Worm (Caenorhabditis elegans) whole organism, L3 larva: ENCODE results near the gene C50D2.1.

Source experiments
- R02D3.7 ChIP-seq: fragments of 150-350 bp; optimal IDR thresholded peaks from 2 replicates; lab custom pipeline; 2014; ENCODE audit warnings: missing biosample characterization, missing genetic modification characterization
- aly-2 ChIP-seq: fragments of 150-350 bp; optimal IDR thresholded peaks from 2 replicates; lab custom pipeline; 2014; ENCODE audit warnings: missing biosample characterization, missing genetic modification characterization
- ceh-28 ChIP-seq: fragments of 150-350 bp; optimal IDR thresholded peaks from 2 replicates; lab custom pipeline; 2014; ENCODE audit warnings: missing biosample characterization, missing genetic modification reagents, missing genetic modification characterization
- daf-12 ChIP-seq: fragments of 150-350 bp; optimal IDR thresholded peaks from 2 replicates; lab custom pipeline; 2014; ENCODE audit warnings: missing biosample characterization, missing genetic modification reagents, missing genetic modification characterization
- egl-5 ChIP-seq: fragments of 150-350 bp; optimal IDR thresholded peaks from 2 replicates; lab custom pipeline; 2017; ENCODE audit warnings: missing biosample characterization, missing genetic modification reagents, missing genetic modification characterization, inconsistent platforms
- elt-2 ChIP-seq: sonication (generic microtip); optimal IDR thresholded peaks from 2 replicates; lab custom pipeline; 2016; ENCODE audit warnings: missing genetic modification reagents, mild to moderate bottlenecking, missing genetic modification characterization, missing compliant biosample characterization
- elt-3 ChIP-seq, 3 experiments: fragments of 150-350 bp in 1 of 3; sonication (generic microtip) in 2 of 3; optimal IDR thresholded peaks; 2 replicates in 2 of 3; 4 replicates in 1 of 3; lab custom pipeline; 2014 to 2017; ENCODE audit warnings: missing biosample characterization in 3 of 3, missing genetic modification characterization in 3 of 3
- eor-1 ChIP-seq, 2 experiments: fragments of 150-350 bp; optimal IDR thresholded peaks; 2 replicates each; lab custom pipeline; 2014 to 2018; ENCODE audit warnings: missing biosample characterization in 2 of 2, missing genetic modification characterization in 2 of 2
- fos-1 ChIP-seq: fragments of 150-350 bp; optimal IDR thresholded peaks from 2 replicates; lab custom pipeline; 2014; ENCODE audit warnings: missing biosample characterization, missing genetic modification characterization
- hmg-11 ChIP-seq: sonication (generic microtip); optimal IDR thresholded peaks from 2 replicates; lab custom pipeline; 2016; ENCODE audit warnings: missing genetic modification characterization, missing compliant biosample characterization
- jun-1 ChIP-seq: fragments of 150-350 bp; optimal IDR thresholded peaks from 2 replicates; lab custom pipeline; 2014; ENCODE audit warnings: missing biosample characterization, missing genetic modification reagents, missing genetic modification characterization
- lin-15B ChIP-seq: fragments of 150-350 bp; optimal IDR thresholded peaks from 2 replicates; lab custom pipeline; 2014; ENCODE audit warnings: missing biosample characterization, missing genetic modification characterization
- lin-39 ChIP-seq: fragments of 150-350 bp; optimal IDR thresholded peaks from 2 replicates; lab custom pipeline; 2018; ENCODE audit warnings: missing biosample characterization, missing genetic modification reagents, missing genetic modification characterization
- lsy-12 ChIP-seq: sonication (generic microtip); optimal IDR thresholded peaks from 2 replicates; lab custom pipeline; 2016; ENCODE audit warnings: mild to moderate bottlenecking, missing genetic modification characterization, missing compliant biosample characterization
- mdl-1 ChIP-seq: fragments of 150-350 bp; optimal IDR thresholded peaks from 2 replicates; lab custom pipeline; 2014; ENCODE audit warnings: missing biosample characterization, missing genetic modification characterization
- nfya-1 ChIP-seq: sonication (generic microtip); optimal IDR thresholded peaks from 2 replicates; lab custom pipeline; 2017; ENCODE audit warnings: missing genetic modification characterization, mild to moderate bottlenecking, missing compliant biosample characterization, antibody characterized with exemption, moderate library complexity; ENCODE audit not compliant: insufficient read depth
- nhr-11 ChIP-seq: fragments of 150-350 bp; optimal IDR thresholded peaks from 2 replicates; lab custom pipeline; 2014; ENCODE audit warnings: missing biosample characterization, missing genetic modification characterization
- nhr-12 ChIP-seq: fragments of 150-350 bp; optimal IDR thresholded peaks from 2 replicates; lab custom pipeline; 2014; ENCODE audit warnings: missing biosample characterization, missing genetic modification characterization
- nhr-23 ChIP-seq: fragments of 150-350 bp; optimal IDR thresholded peaks from 2 replicates; lab custom pipeline; 2014; ENCODE audit warnings: missing biosample characterization, missing genetic modification reagents, missing genetic modification characterization
- nhr-25 ChIP-seq: sonication (generic microtip); optimal IDR thresholded peaks from 2 replicates; lab custom pipeline; 2017; ENCODE audit warnings: missing biosample characterization, missing genetic modification characterization
- nhr-28 ChIP-seq: fragments of 150-350 bp; optimal IDR thresholded peaks from 2 replicates; lab custom pipeline; 2014; ENCODE audit warnings: missing biosample characterization, missing genetic modification characterization
- nhr-43 ChIP-seq: sonication (generic microtip); optimal IDR thresholded peaks from 2 replicates; lab custom pipeline; 2016; ENCODE audit warnings: mild to moderate bottlenecking, missing genetic modification characterization, missing compliant biosample characterization; ENCODE audit not compliant: poor library complexity, severe bottlenecking
- nhr-67 ChIP-seq: fragments of 150-350 bp; optimal IDR thresholded peaks from 2 replicates; lab custom pipeline; 2014; ENCODE audit warnings: missing biosample characterization, missing genetic modification characterization
- nhr-76 ChIP-seq: fragments of 150-350 bp; sonication (generic microtip); optimal IDR thresholded peaks from 5 replicates; lab custom pipeline; 2014; ENCODE audit warnings: missing biosample characterization, missing genetic modification characterization
- nhr-77 ChIP-seq: fragments of 150-350 bp; optimal IDR thresholded peaks from 2 replicates; lab custom pipeline; 2014; ENCODE audit warnings: missing biosample characterization, missing genetic modification characterization
- pha-4 ChIP-seq: fragments of 150-350 bp; optimal IDR thresholded peaks from 2 replicates; lab custom pipeline; 2014; ENCODE audit warnings: missing biosample characterization, missing genetic modification reagents, missing genetic modification characterization
- pqm-1 ChIP-seq: fragments of 150-350 bp; optimal IDR thresholded peaks from 2 replicates; lab custom pipeline; 2017; ENCODE audit warnings: missing biosample characterization, missing genetic modification characterization, inconsistent platforms
- sea-2 ChIP-seq: fragments of 150-350 bp; sonication (generic microtip); optimal IDR thresholded peaks from 4 replicates; lab custom pipeline; 2014; ENCODE audit warnings: missing biosample characterization, missing genetic modification reagents, missing genetic modification characterization
- snpc-4 ChIP-seq: fragments of 150-350 bp; optimal IDR thresholded peaks from 2 replicates; lab custom pipeline; 2014; ENCODE audit warnings: missing biosample characterization, missing genetic modification characterization
- tbx-2 ChIP-seq: sonication (generic microtip); optimal IDR thresholded peaks from 2 replicates; lab custom pipeline; 2016; ENCODE audit warnings: mild to moderate bottlenecking, missing genetic modification characterization, missing compliant biosample characterization
- zag-1 ChIP-seq: fragments of 150-350 bp; optimal IDR thresholded peaks from 2 replicates; lab custom pipeline; 2014; ENCODE audit warnings: missing biosample characterization, missing genetic modification characterization
- ztf-4 ChIP-seq: fragments of 150-350 bp; optimal IDR thresholded peaks from 2 replicates; lab custom pipeline; 2014; ENCODE audit warnings: missing biosample characterization, missing genetic modification characterization

Gene C50D2.1

DNA sequence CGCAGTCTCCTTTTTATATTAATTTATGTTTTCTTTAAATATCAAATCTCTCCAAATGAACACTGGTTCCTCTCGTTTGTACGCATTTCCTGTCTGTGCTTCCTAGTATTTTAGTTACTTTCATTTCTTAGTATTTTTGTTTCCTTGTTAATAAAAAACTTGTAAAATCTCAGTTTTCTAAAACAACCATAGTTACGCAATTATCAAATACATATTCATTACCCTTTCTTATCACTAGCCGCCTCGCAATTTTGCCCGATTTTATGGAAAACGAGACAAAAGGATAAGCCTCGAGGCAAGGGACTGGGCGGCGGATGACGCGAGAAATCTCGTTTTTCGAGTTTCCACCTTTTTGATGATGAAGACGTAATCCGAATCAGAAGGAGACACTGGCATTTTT, at the start of gene C50D2.1:
TSS of gene C50D2.1 (plus strand) at position 301 of the 400 bp plus-strand sequence.
- TF ChIP-seq jun-1, result no peak
- TF ChIP-seq egl-5 (tag; lab: Kevin White, UChicago), result no peak
- no peak for TF ChIP-seq nhr-43 (tag; lab: Kevin White, UChicago)
- TF ChIP-seq fos-1, result no peak
- TF ChIP-seq lsy-12 (tag; lab: Kevin White, UChicago), result no peak
- TF ChIP-seq mdl-1, result no peak
- no peak for TF ChIP-seq elt-3 (tag; optimal IDR thresholded peaks at IDR 0.05; lab: Kevin White, UChicago)
- TF ChIP-seq nhr-12, result no peak
- no peak for TF ChIP-seq pqm-1 (tag; lab: Kevin White, UChicago)
- no peak for TF ChIP-seq nhr-76
- no peak for TF ChIP-seq lin-15B (tag; lab: Kevin White, UChicago)
- no peak for TF ChIP-seq elt-2
- TF ChIP-seq daf-12 (tag; lab: Kevin White, UChicago), result no peak
- no peak for TF ChIP-seq snpc-4

DNA sequence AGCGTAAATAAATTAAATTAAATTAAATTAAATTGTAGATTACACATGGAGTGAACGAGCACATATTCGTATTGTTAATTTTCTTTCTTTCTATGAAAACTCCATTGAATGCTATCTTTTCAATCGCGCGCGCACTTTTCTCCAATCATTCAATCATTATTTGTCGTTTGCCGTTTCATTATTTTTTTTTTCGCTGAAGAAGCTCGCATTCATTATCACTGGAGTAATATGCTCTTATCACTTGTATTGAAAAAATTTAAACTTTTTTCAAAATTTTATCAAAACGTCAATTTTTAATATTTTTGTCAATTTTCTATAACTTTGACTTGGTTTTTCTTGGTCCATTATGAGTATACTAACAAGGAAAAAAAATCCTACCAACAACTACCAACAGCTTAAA, 45.9 kb upstream of the C50D2.1 start:
- TF ChIP-seq ztf-4, result no peak
- TF ChIP-seq tbx-2 (tag; lab: Kevin White, UChicago), result no peak
- TF ChIP-seq elt-3 (tag; optimal IDR thresholded peaks at IDR 0.05; lab: Kevin White, UChicago), result no peak
- no peak for TF ChIP-seq nhr-67 (tag; lab: Kevin White, UChicago)
- no peak for TF ChIP-seq nhr-76
- TF ChIP-seq R02D3.7 (tag; lab: Kevin White, UChicago), result no peak
- peak; percentile 45 for TF ChIP-seq elt-2

DNA sequence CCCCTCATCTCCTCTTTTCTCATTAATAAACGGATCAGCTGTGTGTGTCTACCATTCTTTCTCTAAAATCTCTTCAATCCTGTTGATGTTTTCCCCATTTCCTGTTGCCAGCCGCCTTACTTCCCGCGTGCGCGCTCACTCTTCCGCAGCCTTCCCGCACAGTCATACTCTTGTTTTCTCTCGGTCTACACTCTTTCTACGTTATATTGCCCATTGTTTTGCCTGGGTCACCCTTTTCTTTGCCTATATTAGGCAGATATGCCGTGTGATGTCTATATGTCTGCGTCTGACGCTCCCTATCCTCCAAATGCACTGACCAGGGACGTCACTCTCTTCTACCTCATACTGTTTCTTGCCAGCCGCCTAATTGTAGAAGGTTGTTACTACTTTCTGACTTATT, 45.0 kb upstream of the C50D2.1 start:
- TF ChIP-seq nhr-23 (tag; lab: Kevin White, UChicago) (peak; percentile 76), hmg-11 (tag; lab: Kevin White, UChicago) (peak; percentile 56), aly-2 (tag; lab: Kevin White, UChicago) (no peak), elt-3 (tag; optimal IDR thresholded peaks at IDR 0.05; lab: Kevin White, UChicago) (peak in 1 of 3 experiments; percentile 53), lin-15B (tag; lab: Kevin White, UChicago) (no peak), elt-2 (peak; percentile 3), pha-4 (tag; lab: Kevin White, UChicago) (peak; percentile 27), ceh-28 (tag; lab: Kevin White, UChicago) (no peak), lin-39 (tag; lab: Kevin White, UChicago) (peak; percentile 3), nhr-43 (tag; lab: Kevin White, UChicago) (peak; percentile 72), nhr-25 (tag; lab: Kevin White, UChicago) (peak; percentile 90), nfya-1 (tag; lab: Kevin White, UChicago) (peak; percentile 10), jun-1 (peak; percentile 28)

DNA sequence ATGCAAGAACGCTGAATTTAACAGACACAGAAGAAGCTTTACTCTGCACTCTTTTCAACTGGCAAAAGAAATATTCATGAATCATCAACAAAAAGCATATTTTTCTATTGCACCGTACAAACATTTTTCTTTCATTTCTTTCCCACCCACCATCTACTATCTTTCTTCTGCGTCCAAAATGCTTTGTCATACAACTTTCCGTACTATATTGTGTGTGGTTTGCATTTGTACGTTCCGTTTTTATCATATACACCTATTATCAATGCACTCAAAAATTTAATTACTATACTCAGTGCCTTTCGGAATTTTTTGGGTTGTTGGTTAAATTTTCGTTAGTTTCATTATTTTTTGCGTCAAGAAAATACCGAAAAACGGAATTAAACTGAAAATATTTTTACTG, 43.7 kb upstream of the C50D2.1 start:
- TF ChIP-seq pqm-1 (tag; lab: Kevin White, UChicago), result peak; percentile 27
- no peak for TF ChIP-seq eor-1 (tag; optimal IDR thresholded peaks at IDR 0.05; lab: Kevin White, UChicago)
- TF ChIP-seq elt-2, result peak; percentile 41

DNA sequence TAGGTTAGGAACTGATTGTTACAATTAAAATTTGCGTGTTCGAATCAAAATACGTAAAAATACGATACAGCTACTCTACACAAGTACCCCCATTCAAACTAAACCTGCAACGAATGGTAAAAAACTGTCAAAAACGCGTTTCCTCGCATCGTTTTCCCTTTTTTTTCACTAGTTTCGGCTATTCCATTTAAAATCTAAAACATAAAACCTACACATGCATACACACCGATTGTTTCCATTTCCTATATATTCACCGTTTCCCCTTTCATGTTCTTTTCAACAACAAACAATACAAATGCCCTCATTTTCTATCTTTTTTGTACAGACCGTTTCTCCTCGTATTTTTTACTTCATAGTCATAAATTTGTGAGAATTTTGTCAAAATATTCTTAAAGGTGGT, 42.6 kb upstream of the C50D2.1 start:
- TF ChIP-seq lin-39 (tag; lab: Kevin White, UChicago), result no peak
- no peak for TF ChIP-seq nfya-1 (tag; lab: Kevin White, UChicago)
- no peak for TF ChIP-seq nhr-23 (tag; lab: Kevin White, UChicago)
- no peak for TF ChIP-seq pha-4 (tag; lab: Kevin White, UChicago)
- no peak for TF ChIP-seq nhr-77 (tag; lab: Kevin White, UChicago)
- no peak for TF ChIP-seq nhr-28 (tag; lab: Kevin White, UChicago)
- TF ChIP-seq nhr-12, result no peak
- no peak for TF ChIP-seq sea-2 (GFP tag; lab: Kevin White, UChicago)
- no peak for TF ChIP-seq daf-12 (tag; lab: Kevin White, UChicago)
- TF ChIP-seq zag-1 (tag; lab: Kevin White, UChicago), result no peak
- no peak for TF ChIP-seq mdl-1
- TF ChIP-seq fos-1, result no peak
- no peak for TF ChIP-seq elt-2
- TF ChIP-seq lin-15B (tag; lab: Kevin White, UChicago), result no peak
- no peak for TF ChIP-seq nhr-11 (tag; lab: Kevin White, UChicago)
- no peak for TF ChIP-seq lsy-12 (tag; lab: Kevin White, UChicago)
